Worm (Caenorhabditis elegans): ENCODE data around the gene htz-1.

ce11 chrIV:4472418-4473173 is 26.6 kb downstream of the htz-1 start:
- TF ChIP-seq him-1 (tag; optimal IDR thresholded peaks at IDR 0.05) = no peak
- TF ChIP-seq W03F9.2 (tag; optimal IDR thresholded peaks at IDR 0.05) = no peak
- no peak for TF ChIP-seq dao-5 (tag; optimal IDR thresholded peaks at IDR 0.05)

Measured in whole organism, L4/young adult.